Fruit fly (Drosophila melanogaster): ENCODE data around the gene not.

The not gene

DNA sequence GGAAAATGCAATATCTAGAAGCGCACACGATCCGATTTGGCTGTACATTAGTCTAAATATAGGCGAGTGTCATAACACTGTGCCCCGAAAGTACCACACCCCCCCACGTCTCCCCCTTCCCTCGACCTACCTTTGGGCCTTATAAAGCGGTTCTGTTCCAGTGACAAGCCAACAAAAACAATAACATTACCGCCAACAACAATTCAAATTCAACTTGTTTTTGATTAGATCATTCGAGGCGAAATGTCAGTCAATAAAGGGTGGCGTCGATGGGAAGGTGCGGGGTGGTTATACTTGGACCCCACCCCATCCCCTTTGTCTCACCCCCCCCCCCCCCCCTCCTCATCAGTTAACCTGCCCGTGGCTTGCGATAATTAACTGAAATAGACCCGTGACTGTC lies 11.2 kb upstream of the not start:
- TF ChIP-seq h (optimal IDR thresholded peaks at IDR 0.05) (no peak), insv (optimal IDR thresholded peaks at IDR 0.05) (no peak), Sin3A (optimal IDR thresholded peaks at IDR 0.05) (no peak), ttk (optimal IDR thresholded peaks at IDR 0.05) (no peak), Myc (optimal IDR thresholded peaks at IDR 0.05) (no peak), psq (optimal IDR thresholded peaks at IDR 0.05) (no peak)

DNA sequence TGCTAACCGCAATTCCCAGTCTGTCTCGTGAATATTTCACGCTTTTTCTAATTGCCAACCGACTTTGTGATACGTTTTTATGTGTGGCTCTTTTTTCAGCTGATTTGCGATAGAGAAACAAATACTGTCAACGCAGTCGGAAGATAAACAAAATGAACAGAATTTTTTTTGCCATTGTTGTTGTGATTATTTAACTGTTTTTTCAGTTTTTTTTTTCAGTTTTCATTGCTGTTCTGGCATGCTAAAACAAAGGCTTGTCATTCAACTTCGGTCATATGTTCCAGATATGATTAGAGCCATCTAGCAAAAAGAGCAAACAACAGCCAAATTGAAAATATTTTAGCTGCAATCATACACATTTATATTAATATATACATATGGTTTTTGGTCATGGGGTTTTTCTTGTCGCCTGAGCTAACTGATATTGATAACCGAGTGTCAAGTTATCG lies 10.3 kb upstream of the not start:
- no peak for TF ChIP-seq Myc (optimal IDR thresholded peaks at IDR 0.05)
- no peak for TF ChIP-seq psq (optimal IDR thresholded peaks at IDR 0.05)
- no peak for TF ChIP-seq ttk (optimal IDR thresholded peaks at IDR 0.05)
- no peak for TF ChIP-seq h (optimal IDR thresholded peaks at IDR 0.05)
- no peak for TF ChIP-seq insv (optimal IDR thresholded peaks at IDR 0.05)
- no peak for TF ChIP-seq Sin3A (optimal IDR thresholded peaks at IDR 0.05)

DNA sequence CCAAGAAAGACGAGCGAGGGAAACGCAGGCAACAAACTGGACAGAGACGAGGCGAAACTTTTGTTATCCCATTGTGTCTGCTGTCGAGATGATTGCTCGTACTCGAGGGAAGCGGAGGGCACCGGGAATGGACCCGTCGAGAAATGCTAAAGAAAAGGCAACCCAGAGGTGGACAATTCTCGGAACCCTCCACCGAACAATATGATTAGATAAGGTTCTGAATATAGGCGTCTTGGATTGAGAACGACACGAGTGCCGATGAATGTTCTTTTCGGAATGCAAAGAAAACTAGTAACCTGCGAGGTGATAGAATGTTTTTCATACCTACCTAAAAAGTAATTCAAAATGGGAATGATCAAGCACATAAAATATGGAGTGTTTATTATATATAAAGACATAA lies 7.9 kb upstream of the not start:
- TF ChIP-seq Sin3A (optimal IDR thresholded peaks at IDR 0.05) (no peak), psq (optimal IDR thresholded peaks at IDR 0.05) (no peak), insv (optimal IDR thresholded peaks at IDR 0.05) (no peak)

DNA sequence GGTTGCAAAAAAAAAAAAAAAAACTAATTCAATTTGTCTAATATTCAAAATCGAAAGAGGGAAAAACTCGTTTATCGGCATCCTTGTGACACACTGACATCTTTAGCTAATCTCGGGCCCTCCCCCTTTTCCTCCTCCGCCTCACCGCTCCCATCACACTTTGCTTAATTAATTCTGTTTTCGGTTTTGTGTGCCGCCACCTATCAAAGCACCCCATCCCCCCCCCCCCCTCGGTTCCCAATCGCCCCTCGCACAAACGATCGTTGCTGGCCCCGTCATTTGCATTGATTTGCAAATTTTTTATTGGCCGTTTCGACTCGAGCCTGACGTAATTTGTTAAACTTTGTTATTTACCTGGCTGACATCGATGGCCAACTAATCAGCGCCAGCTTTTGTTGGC lies 6.5 kb upstream of the not start:
- TF ChIP-seq psq (optimal IDR thresholded peaks at IDR 0.05) (no peak), Myc (optimal IDR thresholded peaks at IDR 0.05) (no peak), h (optimal IDR thresholded peaks at IDR 0.05) (no peak), insv (optimal IDR thresholded peaks at IDR 0.05) (no peak), Sin3A (optimal IDR thresholded peaks at IDR 0.05) (no peak), ttk (optimal IDR thresholded peaks at IDR 0.05) (no peak)

DNA sequence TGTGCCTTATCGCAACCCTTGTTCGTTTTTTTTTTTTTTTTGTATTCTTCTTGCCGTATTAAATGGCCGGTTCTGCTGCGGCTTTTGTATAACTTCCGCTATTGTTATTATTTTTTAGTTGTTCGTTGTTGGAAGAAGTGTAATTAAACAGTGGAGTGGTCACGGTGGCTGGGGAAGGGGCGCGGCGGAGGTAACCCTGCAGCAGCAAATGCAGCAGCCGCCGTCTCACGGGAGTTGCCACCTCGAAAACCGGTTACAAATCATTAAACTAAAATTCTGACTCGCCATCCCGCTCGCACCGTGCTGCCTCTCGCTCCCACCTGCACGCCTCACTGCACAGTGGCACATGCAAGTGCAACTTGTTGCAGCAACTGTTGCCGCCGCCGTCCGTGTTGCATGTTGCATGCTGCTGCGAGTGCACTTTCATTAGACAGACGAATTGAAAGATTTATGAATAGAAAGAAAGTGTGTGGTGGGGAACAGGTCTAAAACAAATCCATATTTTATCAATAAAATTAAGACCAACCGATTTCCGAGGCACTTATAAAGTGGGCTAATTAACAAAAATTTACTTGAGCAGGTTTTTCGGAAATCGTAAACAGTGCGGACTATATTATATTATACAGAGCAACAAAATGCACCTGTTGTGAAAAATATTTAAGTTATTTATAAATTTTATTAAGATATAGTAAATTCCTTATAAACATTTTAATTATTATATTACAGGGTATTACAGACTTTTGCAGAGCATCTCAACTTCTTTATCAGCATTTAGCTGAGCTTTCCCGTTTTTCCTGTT lies 5.9 kb upstream of the not start:
- TF ChIP-seq insv (optimal IDR thresholded peaks at IDR 0.05) = no peak
- no peak for TF ChIP-seq ttk (optimal IDR thresholded peaks at IDR 0.05)
- TF ChIP-seq h (optimal IDR thresholded peaks at IDR 0.05) = no peak
- TF ChIP-seq Sin3A (optimal IDR thresholded peaks at IDR 0.05) = no peak
- TF ChIP-seq psq (optimal IDR thresholded peaks at IDR 0.05) = no peak
- no peak for TF ChIP-seq Myc (optimal IDR thresholded peaks at IDR 0.05)

DNA sequence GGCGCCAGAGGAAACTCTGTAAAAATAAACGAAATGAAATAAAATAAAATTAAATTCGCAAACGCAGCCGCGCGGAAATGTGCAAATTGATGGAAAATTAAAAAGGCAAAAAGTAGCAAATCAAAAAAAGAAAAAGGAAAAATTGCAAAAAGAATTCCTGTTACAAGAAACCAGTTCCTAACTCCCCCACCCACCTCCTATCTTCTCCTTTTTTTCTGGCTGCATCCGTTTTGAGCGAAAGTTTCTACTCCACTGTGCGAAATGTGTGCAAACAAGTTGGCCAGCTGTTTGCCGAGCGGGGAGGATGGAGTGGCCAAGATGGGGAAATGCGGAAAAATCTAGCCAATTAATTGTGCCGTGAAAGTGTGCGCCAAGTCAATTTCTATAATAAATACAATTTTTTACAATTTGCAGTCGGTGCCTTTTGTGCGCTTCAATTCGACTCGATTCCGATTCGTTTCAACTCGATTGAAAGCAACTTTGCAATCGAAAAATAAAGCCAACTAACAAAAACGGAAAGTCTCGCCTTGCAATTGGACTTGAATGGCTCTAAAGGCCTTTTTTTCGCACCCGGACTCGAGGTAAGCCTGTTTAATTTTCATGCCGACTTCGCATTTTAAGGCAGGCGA lies 4.6 kb upstream of the not start:
- TF ChIP-seq insv (optimal IDR thresholded peaks at IDR 0.05) = no peak
- no peak for TF ChIP-seq psq (optimal IDR thresholded peaks at IDR 0.05)
- TF ChIP-seq h (optimal IDR thresholded peaks at IDR 0.05) = no peak
- no peak for TF ChIP-seq Myc (optimal IDR thresholded peaks at IDR 0.05)
- no peak for TF ChIP-seq ttk (optimal IDR thresholded peaks at IDR 0.05)
- no peak for TF ChIP-seq Sin3A (optimal IDR thresholded peaks at IDR 0.05)

DNA sequence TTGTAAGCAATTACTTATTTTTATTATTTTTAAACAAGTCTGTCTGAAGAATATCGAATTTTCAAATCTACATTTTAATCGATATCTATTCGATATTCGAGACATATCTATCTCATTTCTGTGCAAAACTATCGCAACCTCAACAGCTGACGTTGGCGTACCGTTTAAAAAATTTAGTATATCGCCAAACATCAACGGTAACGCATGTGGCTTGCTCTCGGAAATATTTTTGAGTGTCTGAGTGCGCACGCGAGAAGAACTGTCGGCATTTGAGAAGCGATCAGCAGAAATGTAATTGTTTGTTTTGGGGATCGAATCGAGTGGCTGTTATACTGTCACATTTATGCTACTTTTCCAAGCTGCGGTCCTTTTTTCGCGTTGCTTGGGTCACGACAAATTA lies 3.9 kb upstream of the not start, which contains the start of gene MYPT-75D:
Gene MYPT-75D, plus strand, starts transcription at position 174 of the 400 bp plus-strand sequence.
- TF ChIP-seq Sin3A (optimal IDR thresholded peaks at IDR 0.05) (no peak), Myc (optimal IDR thresholded peaks at IDR 0.05) (no peak), ttk (optimal IDR thresholded peaks at IDR 0.05) (no peak), h (optimal IDR thresholded peaks at IDR 0.05) (no peak), psq (optimal IDR thresholded peaks at IDR 0.05) (no peak), insv (optimal IDR thresholded peaks at IDR 0.05) (no peak)

DNA sequence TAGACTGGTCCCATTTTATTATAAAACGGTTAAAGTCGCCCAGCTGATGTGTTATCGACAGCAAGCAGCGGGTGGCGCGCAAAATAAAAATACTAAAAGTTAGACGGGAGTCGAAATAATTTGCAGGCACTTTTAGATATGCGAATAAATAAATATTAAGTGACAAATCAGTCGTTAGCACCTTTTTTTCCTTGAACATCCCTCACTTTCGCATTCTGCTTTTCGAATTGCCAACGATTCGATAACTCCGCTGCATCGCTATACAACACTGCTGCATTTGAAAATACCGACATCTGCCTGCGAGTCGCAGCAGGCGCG lies 452 bp upstream of the not start, which contains the start of gene bora:
Gene bora, plus strand, starts transcription at position 271 of the 318 bp plus-strand sequence.
- TF ChIP-seq Myc (optimal IDR thresholded peaks at IDR 0.05) (no peak), ttk (optimal IDR thresholded peaks at IDR 0.05) (no peak), insv (optimal IDR thresholded peaks at IDR 0.05) (no peak), psq (optimal IDR thresholded peaks at IDR 0.05) (no peak), h (optimal IDR thresholded peaks at IDR 0.05) (no peak), Sin3A (optimal IDR thresholded peaks at IDR 0.05) (no peak)

DNA sequence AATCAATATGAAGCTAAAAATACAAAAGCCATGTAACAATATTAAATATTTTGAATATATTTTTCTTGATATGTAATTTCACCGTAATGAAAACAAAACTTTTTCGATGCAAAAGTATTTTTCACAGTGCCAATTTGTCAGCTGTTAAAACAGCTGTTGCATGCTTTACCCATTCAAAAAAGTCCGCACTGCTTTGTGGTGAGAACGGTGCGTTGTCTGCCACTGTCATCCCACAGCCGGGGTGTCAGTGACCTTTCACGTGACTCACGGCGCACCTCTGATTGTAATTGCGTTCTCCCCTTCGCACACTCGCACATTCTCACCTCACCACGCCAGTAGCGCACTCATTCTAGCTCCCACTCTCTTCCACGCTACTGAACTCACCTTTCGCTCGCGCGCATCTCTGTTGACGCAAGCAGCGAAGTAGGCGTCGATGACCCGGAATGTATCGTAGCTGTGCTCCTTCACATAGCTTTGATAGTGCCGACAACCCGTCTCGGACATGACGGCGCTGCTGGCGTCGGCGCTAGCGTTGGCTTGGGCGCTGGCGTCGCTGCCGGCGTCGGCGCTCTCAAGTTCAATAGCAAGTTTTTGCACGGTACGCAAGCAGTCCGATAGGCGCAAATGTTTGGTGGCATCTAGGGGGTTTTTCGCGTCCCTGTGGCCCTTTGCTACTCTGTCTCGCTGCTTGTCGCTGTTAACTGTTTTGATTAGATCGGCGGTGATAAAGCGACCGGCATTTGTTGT lies 768 bp downstream of the not start:
- TF ChIP-seq ttk (optimal IDR thresholded peaks at IDR 0.05) (no peak), psq (optimal IDR thresholded peaks at IDR 0.05) (no peak), insv (optimal IDR thresholded peaks at IDR 0.05) (no peak), Sin3A (optimal IDR thresholded peaks at IDR 0.05) (no peak), Myc (optimal IDR thresholded peaks at IDR 0.05) (no peak), h (optimal IDR thresholded peaks at IDR 0.05) (no peak)

DNA sequence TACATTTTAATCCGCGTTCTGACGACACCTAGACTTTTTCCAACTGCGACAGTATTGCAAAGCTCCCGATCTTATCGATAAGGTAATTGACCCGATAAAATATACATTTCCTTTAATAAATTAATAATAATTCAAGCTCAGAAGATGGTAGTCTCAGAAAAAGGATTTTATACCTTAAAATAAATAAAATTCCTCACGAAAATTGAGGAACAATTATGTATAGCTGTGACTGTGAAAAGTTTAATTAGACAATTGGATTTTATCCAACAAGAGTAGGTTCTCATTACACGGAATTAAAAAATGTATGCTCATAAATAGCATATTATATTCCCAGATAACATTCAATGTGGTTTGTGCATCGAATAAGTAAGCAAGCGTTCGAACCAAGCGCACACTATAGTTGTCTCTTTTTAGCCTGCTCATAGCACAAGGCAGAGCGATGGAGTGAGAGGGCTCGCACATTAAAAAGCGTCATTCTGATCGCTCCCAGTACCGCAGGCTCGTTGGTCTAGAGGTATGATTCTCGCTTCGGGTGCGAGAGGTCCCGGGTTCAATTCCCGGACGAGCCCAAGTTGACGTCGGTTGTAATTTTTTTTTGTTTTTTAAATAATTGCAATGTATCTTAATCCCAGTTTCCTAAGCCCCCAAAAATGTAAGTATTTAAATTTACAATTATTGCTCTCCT lies 3.9 kb downstream of the not start, which contains the start of the genes CG13380 and CG4174:
Gene CG13380, minus strand, starts transcription at position 51 of the 685 bp plus-strand sequence.
Gene CG4174, minus strand, starts transcription at position 51 of the 685 bp plus-strand sequence.
- TF ChIP-seq insv (optimal IDR thresholded peaks at IDR 0.05) (no peak), psq (optimal IDR thresholded peaks at IDR 0.05) (no peak), Myc (optimal IDR thresholded peaks at IDR 0.05) (no peak), h (optimal IDR thresholded peaks at IDR 0.05) (no peak), Sin3A (optimal IDR thresholded peaks at IDR 0.05) (no peak), ttk (optimal IDR thresholded peaks at IDR 0.05) (no peak)

DNA sequence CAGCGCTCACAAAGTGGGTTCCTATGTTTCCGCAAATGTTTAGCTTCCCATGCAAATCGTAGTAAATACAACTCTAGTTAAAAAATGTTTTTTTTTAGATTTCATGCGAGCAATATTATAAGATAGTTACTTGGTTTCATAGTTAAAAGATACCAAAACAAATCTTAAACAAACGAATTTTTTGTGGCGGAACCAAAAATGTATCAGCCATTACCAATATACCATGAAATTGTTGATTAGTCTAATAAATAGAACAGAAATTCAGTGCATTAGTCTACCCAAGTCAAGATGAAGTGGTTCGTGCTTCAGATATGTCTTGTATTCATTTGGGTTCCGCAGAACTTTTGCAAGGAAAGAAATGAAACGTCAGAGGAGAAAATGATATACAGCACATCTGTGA lies 10.3 kb downstream of the not start, which contains the start of gene CG32199:
Gene CG32199, plus strand, starts transcription at position 301 of the 400 bp plus-strand sequence.
- TF ChIP-seq insv (optimal IDR thresholded peaks at IDR 0.05) (no peak), psq (optimal IDR thresholded peaks at IDR 0.05) (no peak), Sin3A (optimal IDR thresholded peaks at IDR 0.05) (no peak), ttk (optimal IDR thresholded peaks at IDR 0.05) (no peak), Myc (optimal IDR thresholded peaks at IDR 0.05) (no peak), h (optimal IDR thresholded peaks at IDR 0.05) (no peak)
